Fruit fly (Drosophila melanogaster): ENCODE results near the gene Fum2.
A peak's percentile ranks its signal among the peaks of the same experiment; 100 is the strongest.

The Fum2 gene

DNA sequence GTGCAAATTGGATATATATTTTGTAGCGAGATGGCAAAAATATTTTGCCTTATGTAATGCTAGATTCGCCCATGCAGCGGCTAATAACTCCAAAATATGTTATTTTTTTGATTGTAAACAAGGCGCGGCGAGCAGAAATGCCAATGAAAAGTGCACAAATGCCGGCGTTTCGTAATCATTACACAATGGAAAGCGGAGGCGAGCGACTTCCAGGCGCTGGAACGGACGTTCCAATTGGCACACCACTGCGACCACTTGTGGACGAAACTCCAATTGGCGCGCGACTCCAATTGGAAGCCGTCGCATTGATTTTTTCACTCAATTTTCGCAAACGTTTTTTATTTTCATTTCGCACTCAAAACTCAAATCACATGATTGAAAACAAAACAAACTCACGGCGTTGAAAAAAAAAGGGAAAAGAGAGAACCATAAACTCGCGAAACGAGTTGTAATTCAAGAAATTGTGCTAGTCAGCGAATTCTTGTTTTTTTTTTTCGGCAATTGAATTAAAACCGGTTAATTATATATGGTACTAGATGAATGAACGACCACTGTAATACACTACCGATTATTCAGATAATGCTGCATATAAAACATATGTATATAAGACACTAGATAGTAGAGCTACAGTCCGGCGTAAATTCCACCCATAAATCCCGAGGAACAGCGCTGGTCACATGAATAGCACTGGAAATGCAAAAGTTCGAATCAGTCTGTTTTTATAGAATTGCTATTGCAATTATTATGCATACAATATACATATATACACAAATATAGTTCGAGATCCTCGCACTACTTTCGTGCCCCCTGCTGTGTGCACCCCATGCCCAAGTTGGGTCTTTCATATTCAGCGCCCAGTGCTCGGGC lies 2.7 kb upstream of the Fum2 start, which contains the start of gene ND-ASHI (continued):
- TF ChIP-seq br (optimal IDR thresholded peaks at IDR 0.05) (no peak), CG7963 (GFP tag; IDR thresholded peaks at IDR 0.05; ENCODE audit: partially characterized antibody) (no peak), Ada2b (GFP tag; IDR thresholded peaks at IDR 0.05) (peak; percentile 96), vnd (GFP tag; IDR thresholded peaks at IDR 0.05; ENCODE audit: partially characterized antibody) (no peak), ttk (GFP tag; IDR thresholded peaks at IDR 0.05) (peak; percentile 93), nom (GFP tag; optimal IDR thresholded peaks at IDR 0.05) (peak; percentile 96), ase (GFP tag; IDR thresholded peaks at IDR 0.05) (peak; percentile 91), mld (GFP tag; IDR thresholded peaks at IDR 0.05; ENCODE audit: partially characterized antibody) (no peak), HLH3B (GFP tag; IDR thresholded peaks at IDR 0.05) (peak; percentile 95), CG11695 (GFP tag; IDR thresholded peaks at IDR 0.05) (peak; percentile 94), Doc2 (GFP tag; IDR thresholded peaks at IDR 0.05) (peak; percentile 79), CG10321 (GFP tag; IDR thresholded peaks at IDR 0.05) (peak; percentile 65), Tbp (GFP tag; optimal IDR thresholded peaks at IDR 0.05) (no peak), lilli (GFP tag; optimal IDR thresholded peaks at IDR 0.05) (peak; percentile 97), CG1647 (GFP tag; optimal IDR thresholded peaks at IDR 0.05) (peak; percentile 93), Awh (GFP tag; IDR thresholded peaks at IDR 0.05) (peak; percentile 94), Dp (GFP tag; optimal IDR thresholded peaks at IDR 0.05) (no peak), Atf3 (GFP tag; optimal IDR thresholded peaks at IDR 0.05) (peak; percentile 77), CG14860 (GFP tag; IDR thresholded peaks at IDR 0.05; ENCODE audit: partially characterized antibody) (no peak), NC2α (GFP tag; optimal IDR thresholded peaks at IDR 0.05) (peak; percentile 77), disco-r (GFP tag; optimal IDR thresholded peaks at IDR 0.05) (peak; percentile 90), CG30403 (GFP tag; optimal IDR thresholded peaks at IDR 0.05) (peak; percentile 93), CG8388 (GFP tag; optimal IDR thresholded peaks at IDR 0.05) (peak; percentile 84), bowl (GFP tag; IDR thresholded peaks at IDR 0.05) (peak; percentile 81; the same call in 1 of the 2 replicates), CG15514 (GFP tag; optimal IDR thresholded peaks at IDR 0.05) (peak; percentile 93), CG6813 (GFP tag; optimal IDR thresholded peaks at IDR 0.05) (peak; percentile 96), tll (GFP tag; optimal IDR thresholded peaks at IDR 0.05) (no peak), CG6689 (GFP tag; IDR thresholded peaks at IDR 0.05) (peak; percentile 93), CG10431 (GFP tag; optimal IDR thresholded peaks at IDR 0.05) (peak; percentile 72), lbe (GFP tag; optimal IDR thresholded peaks at IDR 0.05) (peak; percentile 93), jing (GFP tag; optimal IDR thresholded peaks at IDR 0.05) (no peak), CG9437 (GFP tag; optimal IDR thresholded peaks at IDR 0.05) (peak; percentile 79), CG10979 (tag; optimal IDR thresholded peaks at IDR 0.05) (peak; percentile 89), lov (optimal IDR thresholded peaks at IDR 0.05) (no peak), lov (GFP tag; IDR thresholded peaks at IDR 0.05) (peak; percentile 94), Fer1 (GFP tag; optimal IDR thresholded peaks at IDR 0.05) (peak; percentile 96), Dbx (GFP tag; IDR thresholded peaks at IDR 0.05) (peak; percentile 98), CG16813 (GFP tag; IDR thresholded peaks at IDR 0.05; ENCODE audit: partially characterized antibody) (no peak), sim (GFP tag; IDR thresholded peaks at IDR 0.05) (peak; percentile 77), prd (optimal IDR thresholded peaks at IDR 0.05) (no peak), prd (GFP tag; IDR thresholded peaks at IDR 0.05) (peak; percentile 96), gfzf (GFP tag; optimal IDR thresholded peaks at IDR 0.05) (peak; percentile 2), CG6765 (GFP tag; optimal IDR thresholded peaks at IDR 0.05) (peak; percentile 95), Spps (tag; optimal IDR thresholded peaks at IDR 0.05) (peak; percentile 82), ato (GFP tag; IDR thresholded peaks at IDR 0.05; ENCODE audit: partially characterized antibody) (no peak), CG4282 (GFP tag; optimal IDR thresholded peaks at IDR 0.05) (peak; percentile 68), Side (GFP tag; optimal IDR thresholded peaks at IDR 0.05) (peak; percentile 87), CG10267 (tag; optimal IDR thresholded peaks at IDR 0.05) (peak; percentile 83), zen2 (GFP tag; IDR thresholded peaks at IDR 0.05; ENCODE audit: partially characterized antibody) (no peak)
